Fruit fly (Drosophila melanogaster): ENCODE results near the gene Sry-delta.

The Sry-delta gene

dm6 chr3R:30060451-30061153, 17.5 kb downstream of the Sry-delta start (continued):
- TF ChIP-seq pzg (GFP tag; optimal IDR thresholded peaks at IDR 0.05) (no peak), seq (GFP tag; IDR thresholded peaks at IDR 0.05) (no peak), CG31441 (GFP tag; IDR thresholded peaks at IDR 0.05) (no peak), CG7786 (GFP tag; optimal IDR thresholded peaks at IDR 0.05) (no peak), CG31388 (GFP tag; optimal IDR thresholded peaks at IDR 0.05) (no peak), HmgD (GFP tag; optimal IDR thresholded peaks at IDR 0.05) (no peak), Nf-YA (GFP tag; IDR thresholded peaks at IDR 0.05) (no peak), CG5953 (GFP tag; IDR thresholded peaks at IDR 0.05) (no peak), vnd (GFP tag; IDR thresholded peaks at IDR 0.05; ENCODE audit: partially characterized antibody) (no peak), CG16815 (GFP tag; optimal IDR thresholded peaks at IDR 0.05) (no peak), chif (GFP tag; optimal IDR thresholded peaks at IDR 0.05) (no peak), disco-r (GFP tag; optimal IDR thresholded peaks at IDR 0.05) (no peak), Rx (GFP tag; IDR thresholded peaks at IDR 0.05) (no peak), CG16779 (GFP tag; IDR thresholded peaks at IDR 0.05) (no peak), odd (GFP tag; optimal IDR thresholded peaks at IDR 0.05) (no peak), CG1603 (tag; optimal IDR thresholded peaks at IDR 0.05) (peak; percentile 4), nau (GFP tag; optimal IDR thresholded peaks at IDR 0.05) (no peak), CG11456 (GFP tag; IDR thresholded peaks at IDR 0.05) (no peak), CG12942 (GFP tag; optimal IDR thresholded peaks at IDR 0.05) (no peak), Ets65A (GFP tag) (peak; percentile 9), CG15601 (tag; optimal IDR thresholded peaks at IDR 0.05) (no peak), Sox102F (GFP tag; optimal IDR thresholded peaks at IDR 0.05) (no peak), CG11398 (GFP tag; optimal IDR thresholded peaks at IDR 0.05) (no peak), Oli (tag; optimal IDR thresholded peaks at IDR 0.05) (no peak), vvl (GFP tag; IDR thresholded peaks at IDR 0.05) (no peak; the same call in 1 of the 2 replicates), ftz-f1 (GFP tag; optimal IDR thresholded peaks at IDR 0.05) (peak; percentile 52), Hr51 (GFP tag; optimal IDR thresholded peaks at IDR 0.05) (no peak), abd-A (tag; optimal IDR thresholded peaks at IDR 0.05) (peak; percentile 90), Poxn (GFP tag; IDR thresholded peaks at IDR 0.05) (no peak), ind (GFP tag; optimal IDR thresholded peaks at IDR 0.05) (no peak), CTCF (GFP tag; optimal IDR thresholded peaks at IDR 0.05) (no peak), chm (GFP tag; IDR thresholded peaks at IDR 0.05) (no peak), CG17385 (GFP tag; optimal IDR thresholded peaks at IDR 0.05) (no peak), NC2α (GFP tag; optimal IDR thresholded peaks at IDR 0.05) (no peak), TFAM (GFP tag; optimal IDR thresholded peaks at IDR 0.05) (no peak), CG4282 (GFP tag; optimal IDR thresholded peaks at IDR 0.05) (no peak), sens (GFP tag) (peak; percentile 18), CG9727 (GFP tag; optimal IDR thresholded peaks at IDR 0.05) (no peak), HLH4C (GFP tag; IDR thresholded peaks at IDR 0.05; ENCODE audit: partially characterized antibody) (peak; percentile 50; the same call in 2 of the 3 replicates), pum (GFP tag; optimal IDR thresholded peaks at IDR 0.05) (no peak), Sin3A (optimal IDR thresholded peaks at IDR 0.05) (no peak), Drgx (GFP tag; IDR thresholded peaks at IDR 0.05) (no peak), CG6654 (GFP tag; optimal IDR thresholded peaks at IDR 0.05) (no peak), Gug (GFP tag; IDR thresholded peaks at IDR 0.05) (no peak), ro (GFP tag; IDR thresholded peaks at IDR 0.05) (no peak), CG7928 (GFP tag; optimal IDR thresholded peaks at IDR 0.05) (no peak), cwo (GFP tag; optimal IDR thresholded peaks at IDR 0.05) (no peak), slou (GFP tag; optimal IDR thresholded peaks at IDR 0.05) (no peak), CG17912 (GFP tag; optimal IDR thresholded peaks at IDR 0.05) (no peak), CG7372 (GFP tag; IDR thresholded peaks at IDR 0.05) (no peak), CG8478 (optimal IDR thresholded peaks at IDR 0.05) (no peak), ham (GFP tag; IDR thresholded peaks at IDR 0.05) (no peak), cg (GFP tag; optimal IDR thresholded peaks at IDR 0.05) (peak; percentile 77)
